Worm (Caenorhabditis elegans) whole organism, L2 larva: ENCODE data around the gene F40F8.12.

Experiments used
- snpc-4 ChIP-seq: fragments of 150-350 bp; optimal IDR thresholded peaks from 2 replicates; lab custom pipeline; 2014; ENCODE audit warnings: missing biosample characterization, missing genetic modification characterization
- unc-39 ChIP-seq: fragments of 150-350 bp; optimal IDR thresholded peaks from 2 replicates; lab custom pipeline; 2014; ENCODE audit warnings: missing biosample characterization, missing genetic modification characterization
- zag-1 ChIP-seq: fragments of 150-350 bp; optimal IDR thresholded peaks from 2 replicates; lab custom pipeline; 2014; ENCODE audit warnings: missing biosample characterization, missing genetic modification characterization

DNA sequence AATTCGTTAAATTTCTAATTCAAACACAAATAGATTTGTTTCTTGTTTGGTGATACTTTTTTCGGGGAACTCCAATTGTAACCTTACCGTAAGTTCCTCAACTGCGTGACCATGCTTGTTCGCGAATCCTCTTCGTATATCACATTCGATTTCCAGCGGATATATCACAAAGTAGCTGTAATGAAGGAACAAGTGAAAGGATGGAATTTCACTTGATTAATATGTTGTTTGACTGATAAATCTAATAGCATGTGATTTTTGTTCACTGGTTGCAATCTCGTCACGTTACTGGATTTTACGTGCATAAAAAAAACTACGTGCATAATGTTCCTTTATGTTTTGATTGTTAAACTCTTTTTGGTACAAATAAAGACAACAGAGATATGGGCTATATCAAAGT, 32.1 kb downstream of the F40F8.12 start:
- TF ChIP-seq snpc-4 (no peak), unc-39 (tag; lab: Kevin White, UChicago) (no peak), zag-1 (tag; lab: Kevin White, UChicago) (no peak)
